Worm (Caenorhabditis elegans) whole organism, late embryonic: ENCODE measurements around the gene ugt-38.

ENCODE experiments used
- C08G9.2 ChIP-seq: sonication (generic microtip); optimal IDR thresholded peaks from 2 replicates; lab custom pipeline; 2016; ENCODE audit warnings: mild to moderate bottlenecking, missing genetic modification characterization, moderate library complexity, missing compliant biosample characterization
- C38D4.7 ChIP-seq: fragments of 200-800 bp; sonication (Bioruptor generic); optimal IDR thresholded peaks from 2 replicates; lab custom pipeline; 2018; ENCODE audit warnings: mild to moderate bottlenecking, missing genetic modification characterization, moderate library complexity, missing compliant biosample characterization
- F13H6.1 ChIP-seq: sonication (generic microtip); optimal IDR thresholded peaks from 2 replicates; lab custom pipeline; 2016; ENCODE audit warnings: missing genetic modification characterization, missing compliant biosample characterization
- K02D7.2 ChIP-seq: sonication (generic microtip); optimal IDR thresholded peaks from 2 replicates; lab custom pipeline; 2017; ENCODE audit warnings: mild to moderate bottlenecking, missing genetic modification characterization, missing compliant biosample characterization
- T23F11.4 ChIP-seq: fragments of 200-800 bp; sonication (Bioruptor generic); optimal IDR thresholded peaks from 2 replicates; lab custom pipeline; 2018; ENCODE audit warnings: mild to moderate bottlenecking, missing genetic modification characterization, missing compliant biosample characterization
- Y22D7AL.16 ChIP-seq: sonication (generic microtip); optimal IDR thresholded peaks from 2 replicates; lab custom pipeline; 2016; ENCODE audit warnings: missing genetic modification characterization, missing compliant biosample characterization
- ahr-1 ChIP-seq: sonication (generic microtip); optimal IDR thresholded peaks from 2 replicates; lab custom pipeline; 2016; ENCODE audit warnings: missing genetic modification characterization, missing compliant biosample characterization
- ama-1 ChIP-seq: fragments of 150-350 bp; optimal IDR thresholded peaks from 2 replicates; lab custom pipeline; 2014
- ceh-19 ChIP-seq: fragments of 200-800 bp; sonication (Bioruptor generic); optimal IDR thresholded peaks from 2 replicates; lab custom pipeline; 2018; ENCODE audit warnings: mild to moderate bottlenecking, missing genetic modification characterization, missing compliant biosample characterization
- ceh-30 ChIP-seq: fragments of 150-350 bp; optimal IDR thresholded peaks from 2 replicates; lab custom pipeline; 2014; ENCODE audit warnings: missing biosample characterization, missing genetic modification characterization
- ceh-45 ChIP-seq: fragments of 200-800 bp; sonication (Bioruptor generic); IDR thresholded peaks from 2 replicates; pipeline ENCODE4 v1.3.6; 2022; ENCODE audit warnings: missing genetic modification reagents, missing genetic modification characterization, missing compliant biosample characterization
- ceh-9 ChIP-seq: sonication (generic microtip); optimal IDR thresholded peaks from 2 replicates; lab custom pipeline; 2016; ENCODE audit warnings: mild to moderate bottlenecking, missing genetic modification characterization, inconsistent platforms, missing compliant biosample characterization
- dmd-4 ChIP-seq: sonication (generic microtip); optimal IDR thresholded peaks from 2 replicates; lab custom pipeline; 2016; ENCODE audit warnings: borderline replicate concordance, missing genetic modification characterization, missing compliant biosample characterization
- elt-4 ChIP-seq: sonication (generic microtip); optimal IDR thresholded peaks from 2 replicates; lab custom pipeline; 2016; ENCODE audit warnings: missing genetic modification characterization, missing compliant biosample characterization
- fkh-10 ChIP-seq: fragments of 150-350 bp; optimal IDR thresholded peaks from 2 replicates; lab custom pipeline; 2014; ENCODE audit warnings: missing biosample characterization, missing genetic modification reagents, missing genetic modification characterization
- fkh-6 ChIP-seq: sonication (generic microtip); optimal IDR thresholded peaks from 2 replicates; lab custom pipeline; 2016; ENCODE audit warnings: missing genetic modification characterization, missing compliant biosample characterization
- gmeb-2 ChIP-seq: sonication (generic microtip); optimal IDR thresholded peaks from 2 replicates; lab custom pipeline; 2016; ENCODE audit warnings: missing genetic modification characterization, inconsistent platforms, missing compliant biosample characterization
- hlh-15 ChIP-seq: sonication (generic microtip); optimal IDR thresholded peaks from 2 replicates; lab custom pipeline; 2016; ENCODE audit warnings: missing genetic modification characterization, missing compliant biosample characterization
- hlh-30 ChIP-seq: sonication (generic microtip); optimal IDR thresholded peaks from 2 replicates; lab custom pipeline; 2017; ENCODE audit warnings: antibody characterized with exemption, missing genetic modification characterization, missing compliant biosample characterization; ENCODE audit not compliant: insufficient read depth
- lin-11 ChIP-seq: fragments of 200-800 bp; sonication (Bioruptor generic); optimal IDR thresholded peaks from 2 replicates; lab custom pipeline; 2018; ENCODE audit warnings: mild to moderate bottlenecking, missing genetic modification characterization, missing compliant biosample characterization
- madf-2 ChIP-seq: sonication (generic microtip); optimal IDR thresholded peaks from 2 replicates; lab custom pipeline; 2017; ENCODE audit warnings: missing genetic modification characterization, missing compliant biosample characterization
- nhr-11 ChIP-seq: fragments of 150-350 bp; optimal IDR thresholded peaks from 2 replicates; lab custom pipeline; 2014; ENCODE audit warnings: missing biosample characterization, missing genetic modification characterization
- nhr-232 ChIP-seq: sonication (generic microtip); optimal IDR thresholded peaks from 2 replicates; lab custom pipeline; 2016; ENCODE audit warnings: missing genetic modification characterization, missing compliant biosample characterization
- pag-3 ChIP-seq: sonication (generic microtip); optimal IDR thresholded peaks from 2 replicates; lab custom pipeline; 2016; ENCODE audit warnings: missing compliant biosample characterization, missing genetic modification characterization, borderline replicate concordance
- pros-1 ChIP-seq: fragments of 150-350 bp; optimal IDR thresholded peaks from 2 replicates; lab custom pipeline; 2014; ENCODE audit warnings: missing biosample characterization, missing genetic modification reagents, missing genetic modification characterization
- rnt-1 ChIP-seq: sonication (generic microtip); optimal IDR thresholded peaks from 2 replicates; lab custom pipeline; 2016; ENCODE audit warnings: missing genetic modification characterization, missing compliant biosample characterization
- sdc-2 ChIP-seq: sonication (generic microtip); optimal IDR thresholded peaks from 2 replicates; lab custom pipeline; 2016; ENCODE audit warnings: missing genotype, missing genetic modification characterization, missing compliant biosample characterization
- sox-2 ChIP-seq: fragments of 200-800 bp; sonication (Bioruptor generic); IDR thresholded peaks from 2 replicates; pipeline ENCODE4 v1.3.6; 2022; ENCODE audit warnings: missing genetic modification reagents, missing genetic modification characterization, missing compliant biosample characterization
- sox-4 ChIP-seq: sonication (generic microtip); optimal IDR thresholded peaks from 2 replicates; lab custom pipeline; 2017; ENCODE audit warnings: mild to moderate bottlenecking, missing genetic modification characterization, inconsistent platforms, missing compliant biosample characterization
- syd-9 ChIP-seq: sonication (generic microtip); optimal IDR thresholded peaks from 2 replicates; lab custom pipeline; 2016; ENCODE audit warnings: mild to moderate bottlenecking, missing genetic modification characterization, moderate library complexity, missing compliant biosample characterization
- tbx-7 ChIP-seq: sonication (generic microtip); optimal IDR thresholded peaks from 2 replicates; lab custom pipeline; 2016; ENCODE audit warnings: missing genotype, missing genetic modification characterization, missing compliant biosample characterization
- ttx-3 ChIP-seq: sonication (generic microtip); optimal IDR thresholded peaks from 2 replicates; lab custom pipeline; 2016; ENCODE audit warnings: missing genetic modification reagents, missing genetic modification characterization, missing compliant biosample characterization
- unc-55 ChIP-seq: sonication (generic microtip); optimal IDR thresholded peaks from 2 replicates; lab custom pipeline; 2017; ENCODE audit warnings: missing biosample characterization, missing genetic modification reagents, missing genetic modification characterization
- zip-5 ChIP-seq: sonication (generic microtip); optimal IDR thresholded peaks from 2 replicates; lab custom pipeline; 2016; ENCODE audit warnings: missing genetic modification characterization, missing compliant biosample characterization

ugt-38 gene

DNA sequence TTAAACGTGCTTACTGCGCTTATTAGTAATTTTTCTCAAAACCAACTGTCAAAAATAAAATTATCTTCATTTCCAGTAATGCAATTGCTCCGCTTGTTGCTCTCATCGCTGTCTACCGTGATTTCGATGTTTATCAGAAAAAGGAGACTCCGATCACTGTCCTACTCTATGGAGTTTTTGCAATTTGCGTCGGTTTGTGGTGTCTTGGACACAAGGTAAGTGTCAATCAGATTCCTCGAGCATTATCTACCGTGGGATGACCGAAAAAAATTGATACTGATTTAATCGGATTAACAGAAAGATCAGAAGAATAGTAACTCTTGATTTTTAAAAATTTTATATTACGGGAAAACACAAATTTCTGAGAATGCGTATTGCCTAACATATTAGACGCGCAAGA is 40.0 kb upstream of the ugt-38 start:
- TF ChIP-seq elt-4 (tag; lab: Kevin White, UChicago): no peak
- TF ChIP-seq syd-9 (tag; lab: Kevin White, UChicago): no peak
- TF ChIP-seq gmeb-2: no peak
- no peak for TF ChIP-seq lin-11
- no peak for TF ChIP-seq ceh-30
- no peak for TF ChIP-seq nhr-11 (tag; lab: Kevin White, UChicago)
- TF ChIP-seq sox-2 (GFP tag; lab: Robert Waterston, UW): no peak
- TF ChIP-seq C08G9.2 (tag; lab: Kevin White, UChicago): no peak
- no peak for TF ChIP-seq T23F11.4 (GFP tag; lab: Kevin White, UChicago)
- TF ChIP-seq fkh-10 (GFP tag; lab: Kevin White, UChicago): no peak

DNA sequence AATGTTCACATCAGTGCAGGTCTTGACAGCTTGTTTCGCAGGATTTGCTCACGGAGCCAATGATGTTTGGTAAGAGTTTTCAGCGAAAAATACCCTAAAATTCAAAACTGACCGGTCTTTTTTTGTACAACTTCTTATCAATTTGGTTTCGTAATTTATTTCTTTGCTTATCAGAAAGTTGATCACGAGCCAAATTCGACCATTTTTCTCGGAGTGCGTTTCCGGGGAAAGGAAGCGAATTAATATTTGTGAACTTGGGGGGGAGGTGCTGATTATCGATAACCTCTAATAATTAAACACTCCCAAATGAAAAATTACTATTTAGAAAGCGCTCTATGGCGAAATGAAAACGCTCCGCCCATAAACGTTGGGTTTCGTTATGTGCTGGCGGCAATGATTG is 39.3 kb upstream of the ugt-38 start:
- TF ChIP-seq K02D7.2 (tag; lab: Kevin White, UChicago): no peak
- no peak for TF ChIP-seq ttx-3 (tag; lab: Kevin White, UChicago)
- TF ChIP-seq elt-4 (tag; lab: Kevin White, UChicago): no peak
- TF ChIP-seq Y22D7AL.16 (tag; lab: Kevin White, UChicago): no peak
- TF ChIP-seq tbx-7: no peak
- TF ChIP-seq T23F11.4 (GFP tag; lab: Kevin White, UChicago): no peak
- no peak for TF ChIP-seq unc-55 (GFP tag; lab: Kevin White, UChicago)
- TF ChIP-seq ahr-1: no peak
- TF ChIP-seq nhr-11 (tag; lab: Kevin White, UChicago): no peak
- TF ChIP-seq ceh-45 (GFP tag; lab: Robert Waterston, UW): no peak
- TF ChIP-seq nhr-232 (tag; lab: Kevin White, UChicago): no peak
- no peak for TF ChIP-seq C38D4.7 (GFP tag; lab: Kevin White, UChicago)
- TF ChIP-seq pag-3 (tag; lab: Kevin White, UChicago): no peak
- no peak for TF ChIP-seq ceh-19

DNA sequence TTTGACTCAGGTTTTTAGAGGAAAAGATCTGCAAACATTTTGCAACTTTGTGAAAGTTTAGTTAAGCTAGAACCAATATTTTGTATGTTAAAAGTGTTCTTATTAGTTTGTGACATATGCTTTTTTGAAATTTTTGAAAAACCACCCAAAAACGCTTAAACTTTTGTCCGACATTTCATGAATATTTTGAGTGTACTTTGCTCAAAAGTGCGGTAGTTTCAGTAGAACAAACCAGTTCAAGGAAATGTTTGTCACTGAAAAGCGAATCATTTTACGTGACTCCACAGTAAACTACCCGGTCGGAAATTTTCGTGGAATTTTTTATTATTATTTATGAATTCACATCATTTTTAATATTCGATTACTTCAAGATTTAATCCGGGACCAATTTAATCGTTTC is 37.3 kb upstream of the ugt-38 start, which contains the start of gene pitr-5:
Gene pitr-5 (plus strand): TSS at position 301 of the 400 bp plus-strand sequence.
- TF ChIP-seq K02D7.2 (tag; lab: Kevin White, UChicago) (no peak), Y22D7AL.16 (tag; lab: Kevin White, UChicago) (no peak), dmd-4 (no peak)

DNA sequence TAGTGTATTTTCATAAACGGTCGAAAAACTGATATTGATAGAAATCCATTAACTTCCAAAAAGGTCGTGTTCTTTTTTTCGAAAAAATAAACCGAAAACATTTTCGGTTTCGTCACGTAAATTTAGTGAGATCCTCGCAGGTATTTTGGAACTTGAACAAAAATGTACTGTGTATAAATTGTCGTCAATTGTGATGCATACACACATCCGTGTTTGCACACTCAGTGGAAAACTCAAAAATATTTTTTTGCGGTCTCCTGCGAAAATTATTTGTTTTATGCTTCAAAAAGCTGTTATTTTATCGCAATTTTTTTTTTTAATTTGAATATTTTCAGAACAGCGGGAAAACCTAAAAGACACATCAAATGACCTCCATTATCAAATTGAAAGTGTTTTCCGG is 31.6 kb upstream of the ugt-38 start, which contains the start of gene cpsf-2:
Gene cpsf-2 (plus strand): TSS at position 330 of the 400 bp plus-strand sequence.
- no peak for TF ChIP-seq sdc-2
- no peak for TF ChIP-seq hlh-15 (tag; lab: Kevin White, UChicago)
- no peak for TF ChIP-seq pros-1 (tag; lab: Kevin White, UChicago)
- TF ChIP-seq ceh-9 (tag; lab: Kevin White, UChicago): no peak

DNA sequence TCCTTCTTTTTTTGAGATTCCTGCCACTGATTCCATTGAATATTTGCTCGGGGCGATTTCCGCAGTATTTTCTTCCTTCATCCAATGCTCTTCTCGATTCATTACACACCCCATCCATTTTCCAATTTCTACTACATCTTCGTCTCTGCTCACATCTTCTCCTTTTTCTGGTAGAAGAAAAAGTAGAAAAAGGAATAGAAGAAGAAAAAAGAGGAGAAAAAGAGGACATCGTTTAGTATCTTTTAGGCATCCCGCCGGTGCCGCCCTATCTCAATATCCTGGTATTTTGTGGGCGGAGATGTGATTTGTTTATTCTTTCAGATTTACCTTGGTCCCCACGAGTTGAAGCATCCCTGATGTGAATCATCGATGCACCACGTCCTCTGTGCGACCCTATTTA is 27.9 kb upstream of the ugt-38 start, which contains the start of gene lgc-39:
Gene lgc-39 (plus strand): TSS at position 301 of the 400 bp plus-strand sequence.
- no peak for TF ChIP-seq zip-5 (tag; lab: Kevin White, UChicago)
- TF ChIP-seq F13H6.1 (tag; lab: Kevin White, UChicago): no peak
- TF ChIP-seq pag-3 (tag; lab: Kevin White, UChicago): no peak
- no peak for TF ChIP-seq C38D4.7 (GFP tag; lab: Kevin White, UChicago)
- TF ChIP-seq tbx-7: no peak
- TF ChIP-seq ama-1 (lab: Kevin White, UChicago): no peak
- TF ChIP-seq hlh-30: no peak
- no peak for TF ChIP-seq sox-4 (tag; lab: Kevin White, UChicago)
- no peak for TF ChIP-seq T23F11.4 (GFP tag; lab: Kevin White, UChicago)
- TF ChIP-seq rnt-1 (tag; lab: Kevin White, UChicago): no peak
- TF ChIP-seq madf-2 (tag; lab: Kevin White, UChicago): no peak
- no peak for TF ChIP-seq fkh-6 (tag; lab: Kevin White, UChicago)
- no peak for TF ChIP-seq ttx-3 (tag; lab: Kevin White, UChicago)
- TF ChIP-seq sdc-2: no peak
